Worm (Caenorhabditis elegans): ENCODE measurements around the gene ife-1.

The ife-1 gene

DNA sequence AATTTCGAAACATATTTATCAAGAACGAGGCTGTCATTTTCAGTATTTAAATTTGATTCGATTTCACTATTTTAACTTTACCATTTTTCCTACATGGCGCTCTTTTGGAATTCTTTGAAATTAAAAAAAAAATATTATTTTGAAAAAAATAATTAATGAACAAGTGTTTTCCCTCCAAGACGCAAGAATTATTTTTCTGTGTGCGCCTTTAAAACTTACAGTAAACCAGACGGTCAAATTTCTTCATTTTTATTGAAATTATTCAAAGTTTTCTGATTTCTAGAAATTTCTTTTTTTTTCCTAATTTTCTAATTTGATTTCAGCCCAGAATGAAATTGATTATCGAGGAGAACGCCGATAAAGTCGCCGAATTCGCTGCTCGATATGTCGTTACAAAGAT is 45.9 kb downstream of the ife-1 start, which contains the start of gene T03F6.3 (continued):
- TF ChIP-seq ceh-58 (GFP tag; IDR thresholded peaks at IDR 0.05) (no peak), Y53G8AR.9 (GFP tag; conservative IDR thresholded peaks at IDR 0.05) (no peak), ztf-26 (tag; optimal IDR thresholded peaks at IDR 0.05) (no peak), ceh-27 (GFP tag; optimal IDR thresholded peaks at IDR 0.05) (no peak), madf-6 (GFP tag; IDR thresholded peaks at IDR 0.05) (0 out of 2 replicates have a peak, but pooled peaks have one; percentile 47), lsy-27 (tag; optimal IDR thresholded peaks at IDR 0.05; ENCODE audit: borderline replicate concordance, insufficient read depth) (no peak)

DNA sequence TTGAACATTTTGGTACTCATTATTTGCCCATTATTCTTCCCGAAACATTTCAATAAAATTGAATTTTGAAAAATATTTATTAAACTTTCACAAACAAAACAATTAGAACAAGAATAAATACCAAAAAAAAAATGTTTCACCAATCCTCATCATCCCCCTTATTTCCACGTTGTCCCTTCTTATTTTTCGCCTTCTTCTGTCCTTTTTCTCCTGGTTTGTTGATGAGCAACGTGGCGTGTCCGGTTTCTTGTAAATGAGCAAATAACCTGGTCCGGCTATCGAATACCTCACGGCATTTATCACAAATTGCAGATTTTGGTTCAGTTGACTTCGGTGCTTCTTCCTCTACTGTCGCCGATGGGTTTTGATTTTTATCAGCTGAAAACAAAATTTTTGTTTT is 47.6 kb downstream of the ife-1 start:
- no peak for TF ChIP-seq rpc-1 (optimal IDR thresholded peaks at IDR 0.05)
- TF ChIP-seq rpc-1 (tag; optimal IDR thresholded peaks at IDR 0.05), result no peak
- no peak for TF ChIP-seq madf-8 (GFP tag; conservative IDR thresholded peaks at IDR 0.05)
- TF ChIP-seq mxl-1 (tag; optimal IDR thresholded peaks at IDR 0.05), result no peak

DNA sequence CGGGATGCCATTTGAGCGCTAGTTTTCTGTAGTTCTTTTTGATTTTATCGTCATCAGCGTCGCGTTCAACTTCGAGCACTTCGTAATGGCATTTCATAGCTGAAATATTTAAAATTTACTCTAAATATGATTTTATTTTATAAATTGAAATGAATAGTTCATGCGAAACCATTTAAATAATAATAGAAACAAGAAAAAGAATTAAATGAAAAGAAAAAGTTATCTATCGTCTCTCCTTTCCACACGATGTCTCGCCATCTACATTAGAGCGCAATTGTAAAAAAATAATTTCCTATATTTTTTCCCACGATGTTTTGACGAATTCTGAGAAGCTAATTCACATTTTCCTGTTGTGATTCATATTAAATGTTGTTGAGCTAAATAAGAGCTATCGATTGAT is 50.0 kb downstream of the ife-1 start, which contains the start of gene dnj-17:
Gene dnj-17, minus strand, starts transcription at position 101 of the 400 bp plus-strand sequence.
- TF ChIP-seq gei-17 (GFP tag; optimal IDR thresholded peaks at IDR 0.05) (no peak), hmg-1.2 (GFP tag; IDR thresholded peaks at IDR 0.05) (peak; percentile 72), hlh-26 (GFP tag; conservative IDR thresholded peaks at IDR 0.05) (no peak)

DNA sequence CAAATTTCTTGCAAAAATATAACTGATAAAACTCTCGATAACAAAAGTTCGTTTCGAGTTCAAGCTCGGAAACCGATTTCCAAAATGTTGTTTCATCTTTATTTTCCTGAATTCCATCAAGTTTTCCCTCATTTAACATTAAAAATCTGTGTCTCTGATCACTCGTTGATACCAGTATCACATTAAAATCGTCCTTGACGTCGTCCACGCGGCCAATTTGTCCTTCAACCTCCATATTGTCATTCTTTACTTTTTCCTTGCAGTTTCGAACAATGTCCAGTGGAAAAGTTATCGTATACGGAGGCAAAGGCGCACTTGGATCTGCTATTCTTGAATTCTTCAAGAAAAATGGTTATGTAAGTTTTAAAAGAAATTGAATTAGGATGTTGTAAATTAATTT is 50.4 kb downstream of the ife-1 start, which contains the start of gene qdpr-1:
Gene qdpr-1, plus strand, starts transcription at position 264 of the 400 bp plus-strand sequence.
- TF ChIP-seq ceh-40 (GFP tag; IDR thresholded peaks at IDR 0.05), result no peak
- no peak for TF ChIP-seq B0261.1 (tag; optimal IDR thresholded peaks at IDR 0.05)
- TF ChIP-seq him-1 (tag; optimal IDR thresholded peaks at IDR 0.05), result no peak
